Worm (Caenorhabditis elegans): ENCODE measurements around the gene kdp-1.

kdp-1 gene

ce11 chrIV:13300591-13300990, 603 bp downstream of the kdp-1 start, which contains the start of gene csn-6:
TSS of gene csn-6 (plus strand) at chrIV:13300824.
- TF ChIP-seq hmbx-1 (tag; optimal IDR thresholded peaks at IDR 0.05) (no peak), B0310.2 (tag; optimal IDR thresholded peaks at IDR 0.05) (no peak), ceh-36 (tag; optimal IDR thresholded peaks at IDR 0.05) (no peak), F13C5.2 (tag; optimal IDR thresholded peaks at IDR 0.05) (no peak), ceh-13 (GFP tag; optimal IDR thresholded peaks at IDR 0.05) (no peak), scrt-1 (GFP tag; IDR thresholded peaks at IDR 0.05) (no peak), tbx-37 (GFP tag; conservative IDR thresholded peaks at IDR 0.05) (no peak), hmg-4 (GFP tag; optimal IDR thresholded peaks at IDR 0.05) (no peak), hnd-1 (tag; optimal IDR thresholded peaks at IDR 0.05) (no peak), aly-1 (tag; optimal IDR thresholded peaks at IDR 0.05) (no peak), tra-4 (tag; optimal IDR thresholded peaks at IDR 0.05) (no peak), ets-7 (tag; optimal IDR thresholded peaks at IDR 0.05) (no peak), pes-1 (GFP tag; IDR thresholded peaks at IDR 0.05) (no peak), ama-1 (optimal IDR thresholded peaks at IDR 0.05) (no peak), flt-1 (GFP tag; IDR thresholded peaks at IDR 0.05) (no peak)

DNA sequence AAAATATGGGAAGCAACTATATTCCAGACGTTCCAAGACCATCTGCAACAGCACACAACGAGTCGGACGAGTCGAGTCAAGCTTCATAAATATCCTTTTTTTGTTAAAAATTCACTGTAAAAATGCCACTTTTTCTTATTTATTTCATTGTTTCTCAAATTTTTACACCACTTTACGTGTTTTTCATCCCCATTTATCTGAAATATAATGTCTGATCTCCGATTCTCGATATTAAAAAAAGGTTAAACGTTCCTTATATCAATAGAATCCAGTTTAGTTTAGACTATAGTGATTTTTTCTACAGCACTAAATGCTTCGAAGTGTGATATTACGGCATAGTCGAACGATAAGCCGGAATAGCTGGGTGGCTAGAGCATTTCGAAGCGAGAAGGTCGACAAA, 3.5 kb downstream of the kdp-1 start, which contains the start of gene Y67H2A.7:
TSS of gene Y67H2A.7 (plus strand) at position 301 of the 400 bp plus-strand sequence.
- TF ChIP-seq sea-1 (GFP tag; conservative IDR thresholded peaks at IDR 0.05) (no peak), hmbx-1 (tag; optimal IDR thresholded peaks at IDR 0.05) (no peak), B0310.2 (tag; optimal IDR thresholded peaks at IDR 0.05) (no peak), aly-1 (tag; optimal IDR thresholded peaks at IDR 0.05) (no peak), tbx-11 (GFP tag; IDR thresholded peaks at IDR 0.05) (no peak), flt-1 (GFP tag; IDR thresholded peaks at IDR 0.05) (no peak), F13C5.2 (tag; optimal IDR thresholded peaks at IDR 0.05) (no peak), ama-1 (optimal IDR thresholded peaks at IDR 0.05) (no peak), scrt-1 (GFP tag; IDR thresholded peaks at IDR 0.05) (no peak), ets-7 (tag; optimal IDR thresholded peaks at IDR 0.05) (no peak), tbx-37 (GFP tag; conservative IDR thresholded peaks at IDR 0.05) (no peak)

DNA sequence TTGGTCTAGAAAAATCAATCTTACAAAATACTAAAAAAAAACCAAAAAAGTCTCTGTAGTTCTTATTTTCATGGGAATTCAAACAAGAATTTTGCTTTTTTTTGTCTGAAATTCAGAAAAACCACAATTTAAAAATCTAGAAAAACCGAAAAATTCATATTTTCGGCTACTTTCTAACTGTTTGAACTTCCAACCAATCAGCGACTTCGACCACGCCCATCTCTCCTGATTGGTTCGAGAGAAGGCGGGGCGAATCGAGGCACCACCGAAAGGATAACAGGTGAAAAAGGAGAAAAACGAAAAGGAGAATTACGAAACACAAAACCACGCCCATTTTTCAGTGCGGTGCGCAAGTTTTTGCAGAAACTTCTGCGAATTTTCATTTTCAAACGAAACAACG, 4.8 kb downstream of the kdp-1 start:
- TF ChIP-seq ets-7 (tag; optimal IDR thresholded peaks at IDR 0.05) (no peak), tra-4 (tag; optimal IDR thresholded peaks at IDR 0.05) (no peak), flt-1 (GFP tag; IDR thresholded peaks at IDR 0.05) (no peak), B0310.2 (tag; optimal IDR thresholded peaks at IDR 0.05) (no peak), scrt-1 (GFP tag; IDR thresholded peaks at IDR 0.05) (no peak), ceh-13 (GFP tag; optimal IDR thresholded peaks at IDR 0.05) (no peak), aly-1 (tag; optimal IDR thresholded peaks at IDR 0.05) (no peak), pes-1 (GFP tag; IDR thresholded peaks at IDR 0.05) (no peak), ceh-36 (tag; optimal IDR thresholded peaks at IDR 0.05) (no peak), hmbx-1 (tag; optimal IDR thresholded peaks at IDR 0.05) (no peak), sea-1 (GFP tag; conservative IDR thresholded peaks at IDR 0.05) (no peak), tbx-11 (GFP tag; IDR thresholded peaks at IDR 0.05) (no peak), F13C5.2 (tag; optimal IDR thresholded peaks at IDR 0.05) (no peak)

- TF ChIP-seq tbx-11 (GFP tag; IDR thresholded peaks at IDR 0.05), result no peak
- no peak for TF ChIP-seq ets-7 (tag; optimal IDR thresholded peaks at IDR 0.05)
- TF ChIP-seq hnd-1 (tag; optimal IDR thresholded peaks at IDR 0.05), result no peak
- no peak for TF ChIP-seq ceh-36 (tag; optimal IDR thresholded peaks at IDR 0.05)
- TF ChIP-seq aly-1 (tag; optimal IDR thresholded peaks at IDR 0.05), result no peak
- TF ChIP-seq pes-1 (GFP tag; IDR thresholded peaks at IDR 0.05), result no peak
These were observed 9.6 kb downstream of the kdp-1 start for ce11 chrIV:13309636-13310035.

- TF ChIP-seq hmbx-1 (tag; optimal IDR thresholded peaks at IDR 0.05) (no peak), tra-4 (tag; optimal IDR thresholded peaks at IDR 0.05) (no peak), B0310.2 (tag; optimal IDR thresholded peaks at IDR 0.05) (no peak), ama-1 (optimal IDR thresholded peaks at IDR 0.05) (no peak), F13C5.2 (tag; optimal IDR thresholded peaks at IDR 0.05) (no peak), scrt-1 (GFP tag; IDR thresholded peaks at IDR 0.05) (no peak), aly-1 (tag; optimal IDR thresholded peaks at IDR 0.05) (no peak), ets-7 (tag; optimal IDR thresholded peaks at IDR 0.05) (no peak), ceh-36 (tag; optimal IDR thresholded peaks at IDR 0.05) (no peak), hnd-1 (tag; optimal IDR thresholded peaks at IDR 0.05) (no peak), sea-1 (GFP tag; conservative IDR thresholded peaks at IDR 0.05) (no peak), tbx-37 (GFP tag; conservative IDR thresholded peaks at IDR 0.05) (no peak)
These were observed 11.5 kb downstream of the kdp-1 start for ce11 chrIV:13311331-13312034.

DNA sequence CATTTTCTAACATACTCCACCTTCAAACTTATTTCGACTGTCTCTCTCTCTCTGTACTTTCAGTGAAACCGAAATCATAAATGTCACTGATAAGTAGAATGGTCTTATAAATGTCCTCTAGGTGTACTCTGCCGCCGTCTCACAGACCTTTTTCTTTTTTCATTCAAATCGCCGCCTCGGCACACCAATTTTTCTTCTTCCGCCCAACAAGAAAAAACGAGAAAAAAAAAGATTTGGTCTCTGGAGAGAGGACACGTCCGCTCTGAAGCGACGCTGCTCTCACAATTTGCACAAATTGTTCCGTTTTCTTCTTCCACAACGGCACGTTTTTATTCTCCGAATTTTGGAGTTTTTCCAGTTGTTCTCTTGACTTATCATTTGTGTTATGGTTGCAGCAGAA, 13.2 kb downstream of the kdp-1 start:
- TF ChIP-seq ceh-36 (tag; optimal IDR thresholded peaks at IDR 0.05), result no peak
- TF ChIP-seq sea-1 (GFP tag; conservative IDR thresholded peaks at IDR 0.05), result no peak
- TF ChIP-seq tbx-37 (GFP tag; conservative IDR thresholded peaks at IDR 0.05), result no peak
- TF ChIP-seq tbx-11 (GFP tag; IDR thresholded peaks at IDR 0.05), result no peak
- no peak for TF ChIP-seq tra-4 (tag; optimal IDR thresholded peaks at IDR 0.05)

ce11 chrIV:13314181-13314580, 14.2 kb downstream of the kdp-1 start:
- TF ChIP-seq pes-1 (GFP tag; IDR thresholded peaks at IDR 0.05) (no peak), sea-1 (GFP tag; conservative IDR thresholded peaks at IDR 0.05) (no peak), F13C5.2 (tag; optimal IDR thresholded peaks at IDR 0.05) (no peak), tbx-37 (GFP tag; conservative IDR thresholded peaks at IDR 0.05) (no peak), hmbx-1 (tag; optimal IDR thresholded peaks at IDR 0.05) (no peak), aly-1 (tag; optimal IDR thresholded peaks at IDR 0.05) (no peak), tbx-11 (GFP tag; IDR thresholded peaks at IDR 0.05) (no peak), scrt-1 (GFP tag; IDR thresholded peaks at IDR 0.05) (no peak), tra-4 (tag; optimal IDR thresholded peaks at IDR 0.05) (no peak), ets-7 (tag; optimal IDR thresholded peaks at IDR 0.05) (no peak)

DNA sequence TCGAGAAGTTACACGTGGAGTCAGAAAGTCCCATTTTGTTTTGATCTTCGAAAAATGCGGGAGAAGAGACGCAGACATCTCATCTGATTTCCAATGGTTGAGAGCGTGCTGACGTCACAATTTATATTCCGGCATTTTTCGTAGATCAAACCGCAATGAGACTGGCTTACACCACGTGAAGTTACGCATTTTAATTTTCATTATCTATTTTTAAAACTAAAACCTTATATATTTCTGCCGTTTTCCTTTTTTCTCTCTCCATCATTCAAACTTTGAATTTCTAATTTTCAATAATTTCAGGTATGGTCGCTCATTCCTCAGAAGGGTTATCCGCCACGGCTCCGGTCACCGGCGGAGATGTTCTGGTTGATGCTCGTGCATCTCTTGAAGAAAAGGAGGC, 15.4 kb downstream of the kdp-1 start, which contains the start of gene fat-1:
TSS of gene fat-1 (plus strand) at position 301 of the 400 bp plus-strand sequence.
- TF ChIP-seq tra-4 (tag; optimal IDR thresholded peaks at IDR 0.05) (no peak), ceh-13 (GFP tag; optimal IDR thresholded peaks at IDR 0.05) (no peak), aly-1 (tag; optimal IDR thresholded peaks at IDR 0.05) (no peak), ets-7 (tag; optimal IDR thresholded peaks at IDR 0.05) (no peak), scrt-1 (GFP tag; IDR thresholded peaks at IDR 0.05) (no peak), ama-1 (optimal IDR thresholded peaks at IDR 0.05) (no peak), pes-1 (GFP tag; IDR thresholded peaks at IDR 0.05) (no peak), F13C5.2 (tag; optimal IDR thresholded peaks at IDR 0.05) (no peak), B0310.2 (tag; optimal IDR thresholded peaks at IDR 0.05) (no peak), hnd-1 (tag; optimal IDR thresholded peaks at IDR 0.05) (no peak), tbx-37 (GFP tag; conservative IDR thresholded peaks at IDR 0.05) (no peak), flt-1 (GFP tag; IDR thresholded peaks at IDR 0.05) (no peak), ceh-36 (tag; optimal IDR thresholded peaks at IDR 0.05) (no peak), sea-1 (GFP tag; conservative IDR thresholded peaks at IDR 0.05) (no peak), hmg-4 (GFP tag; optimal IDR thresholded peaks at IDR 0.05) (no peak), tbx-11 (GFP tag; IDR thresholded peaks at IDR 0.05) (no peak), hmbx-1 (tag; optimal IDR thresholded peaks at IDR 0.05) (no peak)
